Fruit fly (Drosophila melanogaster): Measurements from ENCODE around the gene Paf-AHalpha.
A peak's percentile ranks its signal among the peaks of the same experiment; 100 is the strongest.

The Paf-AHalpha gene

DNA sequence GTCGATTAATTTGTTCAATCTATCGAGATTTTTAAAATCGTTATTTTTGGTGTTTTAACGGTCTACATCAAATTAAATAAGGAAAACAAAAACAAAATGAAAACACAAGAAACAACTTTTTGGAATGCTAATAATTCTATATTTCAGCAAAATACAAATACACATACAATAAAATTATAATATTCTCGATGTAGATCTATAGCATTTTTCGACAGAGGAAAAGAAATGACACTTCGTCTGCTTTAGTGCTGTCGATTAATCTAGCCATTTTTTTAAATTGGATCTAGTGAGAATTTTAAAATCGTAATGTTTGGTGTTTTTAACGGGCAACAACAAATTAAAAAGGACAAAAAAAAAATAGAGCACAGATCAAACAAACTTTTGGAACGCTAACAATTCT lies 48.3 kb downstream of the Paf-AHalpha start, which contains the start of gene Arp6:
TSS of gene Arp6 (minus strand) at position 11 of the 400 bp plus-strand sequence.
- TF ChIP-seq HLH106 (tag; optimal IDR thresholded peaks at IDR 0.05) (peak; percentile 5), woc (GFP tag; optimal IDR thresholded peaks at IDR 0.05) (peak; percentile 37), CG32264 (GFP tag; optimal IDR thresholded peaks at IDR 0.05) (no peak), Myc (optimal IDR thresholded peaks at IDR 0.05) (peak; percentile 81), pan (optimal IDR thresholded peaks at IDR 0.05) (no peak)
